Worm (Caenorhabditis elegans) whole organism, L4 larva: Measurements from ENCODE around the gene nas-4.

Experiments
- F44E2.7 ChIP-seq: fragments of 200-800 bp; sonication (Bioruptor generic); IDR thresholded peaks from 2 replicates; pipeline ENCODE4 v2.1.2; 2022; ENCODE audit warnings: missing genetic modification characterization, missing compliant biosample characterization
- T26A8.4 ChIP-seq: fragments of 200-800 bp; sonication (Bioruptor generic); IDR thresholded peaks from 2 replicates; pipeline ENCODE4 v1.3.6; 2022; ENCODE audit warnings: missing genetic modification characterization, missing compliant biosample characterization
- Y48G9A.11 ChIP-seq: fragments of 200-800 bp; sonication (Bioruptor generic); IDR thresholded peaks from 2 replicates; pipeline ENCODE4 v1.3.6; 2022; ENCODE audit warnings: missing genetic modification reagents, missing genetic modification characterization, missing compliant biosample characterization
- Y5F2A.4 ChIP-seq: fragments of 200-800 bp; sonication (Bioruptor generic); optimal IDR thresholded peaks from 2 replicates; lab custom pipeline; 2018; ENCODE audit warnings: mild to moderate bottlenecking, missing genetic modification characterization, missing compliant biosample characterization
- Y75B8A.6 ChIP-seq: fragments of 200-800 bp; sonication (Bioruptor generic); IDR thresholded peaks from 2 replicates; pipeline ENCODE4 v1.3.6; 2022; ENCODE audit warnings: missing genetic modification reagents, missing genetic modification characterization, missing compliant biosample characterization
- ZK337.2 ChIP-seq: fragments of 200-800 bp; sonication (Bioruptor generic); IDR thresholded peaks from 2 replicates; pipeline ENCODE4 v1.3.6; 2022; ENCODE audit warnings: missing genetic modification reagents, missing genetic modification characterization, missing compliant biosample characterization
- ZK546.5 ChIP-seq, 2 experiments: sonication (generic microtip); optimal IDR thresholded peaks; 2 replicates each; lab custom pipeline; 2017; ENCODE audit warnings: missing biosample characterization in 2 of 2, missing genetic modification characterization in 2 of 2
- aha-1 ChIP-seq: fragments of 150-350 bp; peaks from one replicate; lab custom pipeline; 2014; ENCODE audit warnings: missing biosample characterization, missing genetic modification characterization
- ama-1 ChIP-seq: fragments of 150-350 bp; optimal IDR thresholded peaks from 2 replicates; lab custom pipeline; 2014; ENCODE audit warnings: inconsistent platforms, mixed read lengths
- attf-4 ChIP-seq: sonication (generic microtip); optimal IDR thresholded peaks from 3 replicates; lab custom pipeline; 2017; ENCODE audit warnings: missing biosample characterization, missing genetic modification characterization
- ceh-28 ChIP-seq: fragments of 150-350 bp; optimal IDR thresholded peaks from 2 replicates; lab custom pipeline; 2014; ENCODE audit warnings: missing biosample characterization, missing genetic modification reagents, missing genetic modification characterization
- ceh-32 ChIP-seq: sonication (generic microtip); optimal IDR thresholded peaks from 2 replicates; lab custom pipeline; 2016; ENCODE audit warnings: mild to moderate bottlenecking, missing genetic modification characterization, missing compliant biosample characterization; ENCODE audit not compliant: poor library complexity
- ceh-82 ChIP-seq: sonication (generic microtip); optimal IDR thresholded peaks from 2 replicates; lab custom pipeline; 2017; ENCODE audit warnings: missing biosample characterization, missing genetic modification characterization
- cey-2 ChIP-seq: sonication (generic microtip); optimal IDR thresholded peaks from 3 replicates; lab custom pipeline; 2017; ENCODE audit warnings: missing genetic modification characterization, mild to moderate bottlenecking, missing compliant biosample characterization, antibody characterized with exemption, borderline replicate concordance; ENCODE audit not compliant: insufficient read depth
- ctbp-1 ChIP-seq: fragments of 200-800 bp; sonication (Bioruptor generic); IDR thresholded peaks from 2 replicates; pipeline ENCODE4 v1.3.6; 2022; ENCODE audit warnings: missing genetic modification reagents, missing genetic modification characterization, missing compliant biosample characterization
- daf-16 ChIP-seq, 3 experiments: sonication (generic microtip); optimal IDR thresholded peaks; 2 replicates each; lab custom pipeline; 2016 to 2017; ENCODE audit warnings: missing genetic modification characterization in 3 of 3, missing genetic modification reagents in 3 of 3, mild to moderate bottlenecking in 2 of 3, missing compliant biosample characterization in 2 of 3, missing biosample characterization in 1 of 3, moderate library complexity in 1 of 3
- dmd-6 ChIP-seq: fragments of 200-800 bp; sonication (Bioruptor generic); IDR thresholded peaks from 2 replicates; pipeline ENCODE4 v1.3.6; 2022; ENCODE audit warnings: missing genetic modification reagents, missing genetic modification characterization, missing compliant biosample characterization
- dmd-8 ChIP-seq: fragments of 200-800 bp; sonication (Bioruptor generic); IDR thresholded peaks from 2 replicates; pipeline ENCODE4 v1.3.6; 2022; ENCODE audit warnings: missing genetic modification characterization, missing compliant biosample characterization
- duxl-1 ChIP-seq: sonication (generic microtip); optimal IDR thresholded peaks from 2 replicates; lab custom pipeline; 2016; ENCODE audit warnings: mild to moderate bottlenecking, missing genetic modification characterization, moderate library complexity, missing compliant biosample characterization; ENCODE audit not compliant: poor library complexity
- fos-1 ChIP-seq: fragments of 150-350 bp; optimal IDR thresholded peaks from 2 replicates; lab custom pipeline; 2014; ENCODE audit warnings: missing biosample characterization, missing genetic modification characterization
- gei-8 ChIP-seq: fragments of 200-800 bp; sonication (Bioruptor generic); optimal IDR thresholded peaks from 2 replicates; lab custom pipeline; 2018; ENCODE audit warnings: mild to moderate bottlenecking, missing genetic modification characterization, missing compliant biosample characterization
- hif-1 ChIP-seq, 2 experiments: sonication (generic microtip); optimal IDR thresholded peaks; 2 replicates each; lab custom pipeline; 2016 to 2017; ENCODE audit warnings: missing compliant biosample characterization in 2 of 2, missing genetic modification characterization in 2 of 2, missing genetic modification reagents in 2 of 2, missing genotype in 2 of 2, mild to moderate bottlenecking in 1 of 2
- lim-7 ChIP-seq: fragments of 200-800 bp; sonication (Bioruptor generic); IDR thresholded peaks from 2 replicates; pipeline ENCODE4 v1.3.6; 2022; ENCODE audit warnings: missing genetic modification characterization, missing compliant biosample characterization
- lin-1 ChIP-seq: fragments of 200-800 bp; sonication (Bioruptor generic); IDR thresholded peaks from 2 replicates; pipeline ENCODE4 v1.3.6; 2022; ENCODE audit warnings: missing genetic modification reagents, missing genetic modification characterization, missing compliant biosample characterization
- lin-13 ChIP-seq: fragments of 150-350 bp; optimal IDR thresholded peaks from 2 replicates; lab custom pipeline; 2014; ENCODE audit warnings: missing biosample characterization, missing genetic modification reagents, missing genetic modification characterization
- lin-29 ChIP-seq: fragments of 200-800 bp; sonication (Bioruptor generic); IDR thresholded peaks from 2 replicates; pipeline ENCODE4 v1.3.6; 2022; ENCODE audit warnings: missing genetic modification reagents, missing genetic modification characterization, missing compliant biosample characterization
- lin-38 ChIP-seq: fragments of 200-800 bp; sonication (Bioruptor generic); IDR thresholded peaks from 2 replicates; pipeline ENCODE4 v1.3.6; 2022; ENCODE audit warnings: missing genetic modification reagents, missing genetic modification characterization, missing compliant biosample characterization
- lsy-2 ChIP-seq, 2 experiments: fragments of 150-350 bp in 1 of 2; sonication (generic microtip) in 1 of 2; optimal IDR thresholded peaks; 2 replicates each; lab custom pipeline; 2014 to 2017; ENCODE audit warnings: missing biosample characterization in 2 of 2, missing genetic modification characterization in 2 of 2
- mep-1 ChIP-seq: fragments of 150-350 bp; sonication (generic microtip); optimal IDR thresholded peaks from 3 replicates; lab custom pipeline; 2014; ENCODE audit warnings: missing biosample characterization, missing genetic modification characterization
- mes-2 ChIP-seq: sonication (generic microtip); optimal IDR thresholded peaks from 2 replicates; lab custom pipeline; 2016; ENCODE audit warnings: missing genotype, mild to moderate bottlenecking, missing genetic modification characterization, missing compliant biosample characterization; ENCODE audit not compliant: poor library complexity, severe bottlenecking
- nhr-102 ChIP-seq: sonication (generic microtip); optimal IDR thresholded peaks from 2 replicates; lab custom pipeline; 2016; ENCODE audit warnings: mild to moderate bottlenecking, missing genetic modification characterization, moderate library complexity, missing compliant biosample characterization
- nhr-28 ChIP-seq: fragments of 150-350 bp; optimal IDR thresholded peaks from 2 replicates; lab custom pipeline; 2014; ENCODE audit warnings: missing biosample characterization, missing genetic modification characterization
- pha-4 ChIP-seq, 2 experiments: fragments of 150-350 bp in 1 of 2; fragments of 200-800 bp in 1 of 2; sonication (Bioruptor generic) in 1 of 2; IDR thresholded peaks in 1 of 2; optimal IDR thresholded peaks in 1 of 2; 2 replicates each; pipeline versions ENCODE4 v1.3.6 to Lab custom; 2014 to 2022; ENCODE audit warnings: missing genetic modification characterization in 2 of 2, missing genetic modification reagents in 2 of 2, missing biosample characterization in 1 of 2, missing compliant biosample characterization in 1 of 2
- set-16 ChIP-seq: fragments of 200-800 bp; sonication (Bioruptor generic); IDR thresholded peaks from 2 replicates; pipeline ENCODE4 v1.3.6; 2022; ENCODE audit warnings: missing genetic modification reagents, missing genetic modification characterization, missing compliant biosample characterization
- snpc-1.2 ChIP-seq: fragments of 200-800 bp; sonication (Bioruptor generic); IDR thresholded peaks from 2 replicates; pipeline ENCODE4 v1.3.6; 2022; ENCODE audit warnings: missing genetic modification reagents, missing genetic modification characterization, missing compliant biosample characterization
- spr-1 ChIP-seq: sonication (generic microtip); optimal IDR thresholded peaks from 2 replicates; lab custom pipeline; 2016; ENCODE audit warnings: mild to moderate bottlenecking, missing genetic modification characterization, missing compliant biosample characterization
- spr-3 ChIP-seq: fragments of 200-800 bp; sonication (Bioruptor generic); optimal IDR thresholded peaks from 2 replicates; lab custom pipeline; 2018; ENCODE audit warnings: mild to moderate bottlenecking, missing genetic modification characterization, missing compliant biosample characterization
- unc-130 ChIP-seq: sonication (generic microtip); optimal IDR thresholded peaks from 2 replicates; lab custom pipeline; 2016; ENCODE audit warnings: missing genetic modification reagents, missing genetic modification characterization, missing compliant biosample characterization
- unc-62 ChIP-seq, 3 experiments: fragments of 150-350 bp in 1 of 3; sonication (generic microtip); optimal IDR thresholded peaks in 2 of 3; peaks in 1 of 3; 1 replicate in 1 of 3; 2 replicates in 2 of 3; lab custom pipeline; 2014 to 2017; ENCODE audit warnings: missing biosample characterization in 3 of 3, missing genetic modification characterization in 3 of 3, missing genetic modification reagents in 3 of 3, missing genotype in 1 of 3
- zag-1 ChIP-seq: fragments of 150-350 bp; optimal IDR thresholded peaks from 2 replicates; lab custom pipeline; 2014; ENCODE audit warnings: missing biosample characterization, missing genetic modification characterization
- zfp-3 ChIP-seq: fragments of 200-800 bp; sonication (Bioruptor generic); conservative IDR thresholded peaks from 2 replicates; pipeline ENCODE4 v1.3.6; 2022; ENCODE audit warnings: missing genetic modification reagents, missing genetic modification characterization, missing compliant biosample characterization

The nas-4 gene

DNA sequence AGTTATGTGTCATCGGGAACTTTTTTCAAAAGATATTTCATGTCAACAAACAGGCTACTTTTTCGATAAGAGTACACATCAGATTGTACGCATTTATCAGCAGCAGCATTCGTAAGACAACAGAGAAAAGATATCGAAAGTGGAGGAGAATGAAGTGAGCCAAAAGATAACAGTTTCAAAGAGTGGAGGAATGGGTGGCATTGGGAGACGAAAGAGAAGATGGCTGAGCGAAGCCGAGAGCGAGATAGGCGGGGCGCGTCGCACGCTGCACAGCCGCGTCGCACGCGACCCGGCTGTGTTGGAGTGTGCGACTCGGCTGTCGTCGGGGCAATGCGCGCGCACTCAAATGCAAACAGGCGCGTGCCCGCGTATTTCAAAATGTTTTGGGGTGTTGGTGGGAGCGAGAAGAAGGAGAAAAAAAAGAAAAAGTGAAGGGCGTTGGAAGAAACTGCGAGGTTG is 48.7 kb upstream of the nas-4 start (continued):
- TF ChIP-seq lin-13 (GFP tag; lab: Kevin White, UChicago) (peak; percentile 71), cey-2 (tag; lab: Kevin White, UChicago) (no peak), lin-29 (GFP tag; lab: Robert Waterston, UW) (no peak; the same call in 1 of the 2 replicates), nhr-28 (tag; lab: Kevin White, UChicago) (peak; percentile 91), T26A8.4 (GFP tag; lab: Robert Waterston, UW) (peak; percentile 92), pha-4 (GFP tag; IDR thresholded peaks at IDR 0.05; lab: Robert Waterston, UW) (no peak; the same call in none of the 2 replicates), pha-4 (tag; optimal IDR thresholded peaks at IDR 0.05; lab: Kevin White, UChicago) (peak; percentile 84), lin-1 (GFP tag; lab: Robert Waterston, UW) (peak; percentile 92), zag-1 (no peak), hif-1 (tag; optimal IDR thresholded peaks at IDR 0.05; lab: Kevin White, UChicago) (peak in 1 of 2 experiments; percentile 85), ceh-82 (no peak), ceh-28 (tag; lab: Kevin White, UChicago) (no peak), fos-1 (tag; lab: Kevin White, UChicago) (no peak), ZK337.2 (GFP tag; lab: Robert Waterston, UW) (no peak), ctbp-1 (GFP tag; lab: Robert Waterston, UW) (peak; percentile 89), spr-1 (tag; lab: Kevin White, UChicago) (peak; percentile 77), attf-4 (no peak), lim-7 (GFP tag; lab: Robert Waterston, UW) (no peak)

DNA sequence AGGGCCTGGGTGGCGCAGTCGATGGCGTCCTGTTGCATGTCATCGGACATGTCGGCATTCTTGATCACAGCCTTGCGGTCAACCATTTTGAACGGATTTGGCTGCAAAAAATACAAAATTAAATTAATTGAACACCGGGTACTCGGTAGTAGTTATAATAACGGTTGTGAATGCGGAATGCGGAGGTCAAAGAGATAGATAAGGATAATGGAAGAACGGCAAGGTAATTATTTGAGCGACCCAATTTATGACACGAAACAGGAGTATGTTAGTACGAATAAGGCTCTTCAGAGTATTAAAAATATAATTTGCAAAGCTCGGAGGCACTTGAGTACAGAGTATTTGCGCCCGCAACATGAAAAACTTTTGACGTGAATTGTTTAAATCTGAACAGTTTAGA is 48.2 kb upstream of the nas-4 start, which contains the start of gene dlc-1:
Gene dlc-1 (minus strand): TSS at position 101 of the 400 bp plus-strand sequence.
- 0 out of 2 replicates have a peak, but pooled peaks have one; percentile 2 for TF ChIP-seq zfp-3
- TF ChIP-seq ceh-32 (tag; lab: Kevin White, UChicago): no peak
- TF ChIP-seq, all 104 proteins: peak for 1

- peak; percentile 57 for TF ChIP-seq T26A8.4 (GFP tag; lab: Robert Waterston, UW)
- TF ChIP-seq unc-130 (GFP tag; lab: Kevin White, UChicago): no peak
- TF ChIP-seq zfp-3: peak; percentile 43; the same call in 1 of the 2 replicates
- no peak for TF ChIP-seq spr-3 (GFP tag; lab: Kevin White, UChicago)
- TF ChIP-seq daf-16 (GFP tag; optimal IDR thresholded peaks at IDR 0.05; lab: Kevin White, UChicago): peak in 1 of 2 experiments; percentile 13
- TF ChIP-seq daf-16 (tag; optimal IDR thresholded peaks at IDR 0.05; lab: Kevin White, UChicago): peak; percentile 28
- TF ChIP-seq duxl-1: peak; percentile 60
- peak; percentile 62 for TF ChIP-seq Y48G9A.11 (GFP tag; lab: Robert Waterston, UW)
- TF ChIP-seq gei-8 (GFP tag; lab: Kevin White, UChicago): no peak
- 0 out of 2 replicates have a peak, but pooled peaks have one; percentile 26 for TF ChIP-seq dmd-8 (GFP tag; lab: Robert Waterston, UW)
- peak; percentile 61 for TF ChIP-seq mep-1 (tag; lab: Kevin White, UChicago)
- TF ChIP-seq spr-1 (tag; lab: Kevin White, UChicago): peak; percentile 20
- no peak for TF ChIP-seq ceh-32 (tag; lab: Kevin White, UChicago)
- TF ChIP-seq dmd-6 (GFP tag; lab: Robert Waterston, UW): 0 out of 2 replicates have a peak, but pooled peaks have one; percentile 18
- TF ChIP-seq aha-1 (tag; lab: Kevin White, UChicago): peak; percentile 95
- peak; percentile 14 for TF ChIP-seq Y5F2A.4 (GFP tag; lab: Kevin White, UChicago)
- 0 out of 2 replicates have a peak, but pooled peaks have one; percentile 28 for TF ChIP-seq snpc-1.2 (GFP tag; lab: Robert Waterston, UW)
- peak; percentile 60 for TF ChIP-seq lin-38 (GFP tag; lab: Robert Waterston, UW)
- TF ChIP-seq nhr-102 (tag; lab: Kevin White, UChicago): peak; percentile 61
- TF ChIP-seq ZK546.5 (tag; optimal IDR thresholded peaks at IDR 0.05; lab: Kevin White, UChicago): no peak
- peak in 1 of 2 experiments; percentile 53 for TF ChIP-seq lsy-2 (tag; optimal IDR thresholded peaks at IDR 0.05; lab: Kevin White, UChicago)
- TF ChIP-seq F44E2.7: 0 out of 2 replicates have a peak, but pooled peaks have one; percentile 2
- peak; percentile 72; the same call in 1 of the 2 replicates for TF ChIP-seq Y75B8A.6 (GFP tag; lab: Robert Waterston, UW)
- peak in 1 of 2 experiments; percentile 33 for TF ChIP-seq unc-62 (GFP tag; optimal IDR thresholded peaks at IDR 0.05 in 1 of 2; lab: Kevin White, UChicago)
- TF ChIP-seq unc-62 (tag; optimal IDR thresholded peaks at IDR 0.05; lab: Kevin White, UChicago): no peak
- peak; percentile 19 for TF ChIP-seq mes-2 (tag; lab: Kevin White, UChicago)
- TF ChIP-seq ama-1 (lab: Kevin White, UChicago): peak; percentile 93
- peak; percentile 52; the same call in 1 of the 2 replicates for TF ChIP-seq pha-4 (GFP tag; IDR thresholded peaks at IDR 0.05; lab: Robert Waterston, UW)
- no peak for TF ChIP-seq pha-4 (tag; optimal IDR thresholded peaks at IDR 0.05; lab: Kevin White, UChicago)
- 0 out of 2 replicates have a peak, but pooled peaks have one; percentile 7 for TF ChIP-seq lin-1 (GFP tag; lab: Robert Waterston, UW)
- no peak for TF ChIP-seq set-16 (GFP tag; lab: Robert Waterston, UW)
- TF ChIP-seq, all 104 proteins: peak for 22
Measured at ce11 chrIII:6462610-6463009, 47.2 kb upstream of the nas-4 start, which contains the start of gene T26A5.8. T26A5.8 (minus strand) TSS chrIII:6462856.
